Worm (Caenorhabditis elegans): ENCODE results near the gene K02E7.10.

DNA sequence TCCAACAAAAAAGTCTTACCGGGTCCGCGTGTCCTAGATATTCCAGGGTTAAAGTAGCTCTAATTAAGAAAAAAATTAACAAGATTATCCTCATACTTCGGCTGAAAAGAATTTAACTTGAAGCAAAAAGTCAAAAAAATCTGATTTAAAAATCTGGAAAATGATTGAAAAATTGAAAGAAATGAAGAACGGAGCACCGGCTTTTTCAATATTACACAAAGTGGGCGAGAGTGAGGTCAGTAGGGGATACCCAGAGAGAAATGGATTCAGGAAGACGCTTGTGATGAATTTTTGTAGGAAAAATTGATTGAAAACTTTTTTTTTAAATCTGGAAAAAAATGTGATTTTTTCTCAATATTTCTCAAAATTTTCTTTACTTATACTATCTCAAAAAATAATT, 33.9 kb upstream of the K02E7.10 start, which contains the start of gene pho-14:
- TF ChIP-seq ama-1 (optimal IDR thresholded peaks at IDR 0.05) (no peak), ama-1 (GFP tag; optimal IDR thresholded peaks at IDR 0.05) (no peak), F39B2.1 (GFP tag; IDR thresholded peaks at IDR 0.05) (no peak), pbrm-1 (GFP tag; IDR thresholded peaks at IDR 0.05) (no peak), B0336.3 (GFP tag; IDR thresholded peaks at IDR 0.05) (no peak), dpff-1 (tag; optimal IDR thresholded peaks at IDR 0.05) (no peak), nfya-1 (tag; optimal IDR thresholded peaks at IDR 0.05; ENCODE audit: borderline replicate concordance, insufficient read depth) (no peak)
